Worm (Caenorhabditis elegans): ENCODE data around the gene baf-1.

The baf-1 gene

ce11 chrIII:9502155-9502714 lies 35.0 kb downstream of the baf-1 start:
- no peak for TF ChIP-seq mab-5 (tag; optimal IDR thresholded peaks at IDR 0.05)
- TF ChIP-seq ces-1 (GFP tag; optimal IDR thresholded peaks at IDR 0.05): no peak
- no peak for TF ChIP-seq cnd-1 (tag; optimal IDR thresholded peaks at IDR 0.05)
- no peak for TF ChIP-seq nhr-237 (tag; optimal IDR thresholded peaks at IDR 0.05)
- TF ChIP-seq ham-2 (GFP tag; optimal IDR thresholded peaks at IDR 0.05): no peak
- no peak for TF ChIP-seq snpc-4 (tag; optimal IDR thresholded peaks at IDR 0.05)
- no peak for TF ChIP-seq blmp-1 (tag; optimal IDR thresholded peaks at IDR 0.05)
- no peak for TF ChIP-seq sem-2 (GFP tag; optimal IDR thresholded peaks at IDR 0.05)
- no peak for TF ChIP-seq lin-13 (tag; optimal IDR thresholded peaks at IDR 0.05)
- TF ChIP-seq nhr-28 (tag; optimal IDR thresholded peaks at IDR 0.05): no peak

- TF ChIP-seq tbx-8 (GFP tag; optimal IDR thresholded peaks at IDR 0.05) (no peak), cnd-1 (tag; optimal IDR thresholded peaks at IDR 0.05) (no peak), sptf-1 (tag; optimal IDR thresholded peaks at IDR 0.05) (no peak), nhr-12 (tag; optimal IDR thresholded peaks at IDR 0.05) (no peak), nhr-76 (tag; optimal IDR thresholded peaks at IDR 0.05) (no peak), M03D4.4 (tag; optimal IDR thresholded peaks at IDR 0.05) (no peak), sem-2 (GFP tag; optimal IDR thresholded peaks at IDR 0.05) (no peak), elt-3 (tag; optimal IDR thresholded peaks at IDR 0.05) (no peak), nhr-2 (tag; optimal IDR thresholded peaks at IDR 0.05) (no peak)
Observed at ce11 chrIII:9504347-9504746, 37.1 kb downstream of the baf-1 start.

ce11 chrIII:9507799-9508198 lies 40.5 kb downstream of the baf-1 start, which contains the start of gene vha-14:
Gene vha-14, plus strand, starts transcription at chrIII:9508100.
- TF ChIP-seq lsy-2 (tag; optimal IDR thresholded peaks at IDR 0.05) (peak; percentile 38), nhr-237 (tag; optimal IDR thresholded peaks at IDR 0.05) (peak; percentile 19), mls-2 (tag; optimal IDR thresholded peaks at IDR 0.05) (no peak), lin-13 (tag; optimal IDR thresholded peaks at IDR 0.05) (no peak), mep-1 (tag; optimal IDR thresholded peaks at IDR 0.05) (peak; percentile 71), ceh-83 (GFP tag; optimal IDR thresholded peaks at IDR 0.05) (no peak), ces-1 (GFP tag; optimal IDR thresholded peaks at IDR 0.05) (peak; percentile 6), unc-62 (GFP tag; optimal IDR thresholded peaks at IDR 0.05) (peak; percentile 38)

ce11 chrIII:9509764-9510370 lies 42.6 kb downstream of the baf-1 start:
- TF ChIP-seq blmp-1 (tag; optimal IDR thresholded peaks at IDR 0.05): no peak
- TF ChIP-seq unc-62 (GFP tag; optimal IDR thresholded peaks at IDR 0.05): peak; percentile 45
- TF ChIP-seq cnd-1 (tag; optimal IDR thresholded peaks at IDR 0.05): no peak
- peak; percentile 94 for TF ChIP-seq ces-1 (GFP tag; optimal IDR thresholded peaks at IDR 0.05)
- no peak for TF ChIP-seq nhr-12 (tag; optimal IDR thresholded peaks at IDR 0.05)
- peak; percentile 23 for TF ChIP-seq unc-120 (tag; optimal IDR thresholded peaks at IDR 0.05; ENCODE audit: poor library complexity, severe bottlenecking)

ce11 chrIII:9511055-9511520 lies 43.8 kb downstream of the baf-1 start, which contains the start of gene F55H2.5:
Gene F55H2.5, plus strand, starts transcription at chrIII:9511470.
- TF ChIP-seq ham-2 (GFP tag; optimal IDR thresholded peaks at IDR 0.05) (no peak), blmp-1 (tag; optimal IDR thresholded peaks at IDR 0.05) (no peak), snpc-4 (tag; optimal IDR thresholded peaks at IDR 0.05) (no peak), lin-32 (GFP tag; optimal IDR thresholded peaks at IDR 0.05) (no peak), elt-3 (tag; optimal IDR thresholded peaks at IDR 0.05) (no peak), pha-4 (tag; optimal IDR thresholded peaks at IDR 0.05) (no peak), nhr-28 (tag; optimal IDR thresholded peaks at IDR 0.05) (no peak), sptf-1 (tag; optimal IDR thresholded peaks at IDR 0.05) (no peak), nhr-2 (tag; optimal IDR thresholded peaks at IDR 0.05) (no peak), unc-62 (GFP tag; optimal IDR thresholded peaks at IDR 0.05) (no peak), tbx-8 (GFP tag; optimal IDR thresholded peaks at IDR 0.05) (no peak), lsy-2 (tag; optimal IDR thresholded peaks at IDR 0.05) (no peak), mls-2 (tag; optimal IDR thresholded peaks at IDR 0.05) (no peak), zip-8 (tag; optimal IDR thresholded peaks at IDR 0.05) (no peak), unc-120 (tag; optimal IDR thresholded peaks at IDR 0.05; ENCODE audit: poor library complexity, severe bottlenecking) (no peak), ceh-39 (tag; optimal IDR thresholded peaks at IDR 0.05) (no peak)

- TF ChIP-seq ham-2 (GFP tag; optimal IDR thresholded peaks at IDR 0.05): no peak
- TF ChIP-seq flh-1 (GFP tag; optimal IDR thresholded peaks at IDR 0.05): no peak
- TF ChIP-seq nhr-12 (tag; optimal IDR thresholded peaks at IDR 0.05): no peak
- TF ChIP-seq ceh-39 (tag; optimal IDR thresholded peaks at IDR 0.05): no peak
- no peak for TF ChIP-seq lsy-2 (tag; optimal IDR thresholded peaks at IDR 0.05)
- no peak for TF ChIP-seq ceh-43 (GFP tag; optimal IDR thresholded peaks at IDR 0.05)
- TF ChIP-seq nhr-237 (tag; optimal IDR thresholded peaks at IDR 0.05): no peak
- TF ChIP-seq elt-3 (tag; optimal IDR thresholded peaks at IDR 0.05): no peak
- no peak for TF ChIP-seq lin-13 (tag; optimal IDR thresholded peaks at IDR 0.05)
- no peak for TF ChIP-seq pha-4 (tag; optimal IDR thresholded peaks at IDR 0.05)
- TF ChIP-seq M03D4.4 (tag; optimal IDR thresholded peaks at IDR 0.05): no peak
- no peak for TF ChIP-seq mab-5 (tag; optimal IDR thresholded peaks at IDR 0.05)
Observed at ce11 chrIII:9511660-9512059, 44.4 kb downstream of the baf-1 start.
